Worm (Caenorhabditis elegans) whole organism, midembryonic: Measurements from ENCODE around the gene srv-22.
A peak's percentile ranks its signal among the peaks of the same experiment; 100 is the strongest.

Experiments
- T22C8.4 ChIP-seq: fragments of 200-800 bp; sonication (Bioruptor generic); IDR thresholded peaks from 2 replicates; pipeline ENCODE4 v1.3.6; 2022; ENCODE audit warnings: missing genetic modification characterization, missing compliant biosample characterization
- cog-1 ChIP-seq: sonication (generic microtip); optimal IDR thresholded peaks from 2 replicates; lab custom pipeline; 2016; ENCODE audit warnings: missing genetic modification characterization, missing compliant biosample characterization
- flt-1 ChIP-seq: fragments of 200-800 bp; sonication (Bioruptor generic); IDR thresholded peaks from 2 replicates; pipeline ENCODE4 v1.3.6; 2022; ENCODE audit warnings: missing genetic modification characterization, missing compliant biosample characterization
- klf-2 ChIP-seq: fragments of 200-800 bp; sonication (Bioruptor generic); conservative IDR thresholded peaks from 2 replicates; pipeline ENCODE4 v1.3.6; 2022; ENCODE audit warnings: missing genetic modification reagents, missing genetic modification characterization, missing compliant biosample characterization
- med-1 ChIP-seq: sonication (generic microtip); optimal IDR thresholded peaks from 2 replicates; lab custom pipeline; 2017; ENCODE audit warnings: missing genetic modification characterization, mild to moderate bottlenecking, missing compliant biosample characterization, antibody characterized with exemption, missing genetic modification reagents; ENCODE audit not compliant: insufficient read depth
- ref-1 ChIP-seq: fragments of 200-800 bp; sonication (Bioruptor generic); conservative IDR thresholded peaks from 2 replicates; pipeline ENCODE4 v1.3.6; 2022; ENCODE audit warnings: missing genetic modification reagents, missing genetic modification characterization, missing compliant biosample characterization
- tab-1 ChIP-seq: fragments of 200-800 bp; sonication (Bioruptor generic); IDR thresholded peaks from 2 replicates; pipeline ENCODE4 v1.3.6; 2022; ENCODE audit warnings: missing genetic modification characterization, missing compliant biosample characterization
- ztf-23 ChIP-seq: fragments of 200-800 bp; sonication (Bioruptor generic); IDR thresholded peaks from 2 replicates; pipeline ENCODE4 v1.3.6; 2022; ENCODE audit warnings: missing genetic modification reagents, missing genetic modification characterization, missing compliant biosample characterization
- ztf-29 ChIP-seq: fragments of 200-800 bp; sonication (Bioruptor generic); IDR thresholded peaks from 2 replicates; pipeline ENCODE4 v1.3.6; 2022; ENCODE audit warnings: missing genetic modification reagents, missing genetic modification characterization, missing compliant biosample characterization

srv-22 gene

ce11 chrIV:5879853-5880252 lies at the start of gene srv-22:
srv-22 (minus strand) TSS chrIV:5879953.
- TF ChIP-seq med-1 (no peak), tab-1 (GFP tag; lab: Robert Waterston, UW) (no peak), klf-2 (GFP tag; lab: Robert Waterston, UW) (no peak), ref-1 (no peak), ztf-23 (no peak), flt-1 (no peak), ztf-29 (GFP tag; lab: Robert Waterston, UW) (no peak)

- no peak for TF ChIP-seq flt-1
- TF ChIP-seq tab-1 (GFP tag; lab: Robert Waterston, UW) = no peak
- no peak for TF ChIP-seq ztf-23
- no peak for TF ChIP-seq med-1
These were observed 49.2 kb upstream of the srv-22 start for ce11 chrIV:5928957-5929356.

ce11 chrIV:5927805-5928204 lies 48.1 kb upstream of the srv-22 start:
- TF ChIP-seq med-1 (no peak), tab-1 (GFP tag; lab: Robert Waterston, UW) (no peak), ref-1 (no peak), ztf-29 (GFP tag; lab: Robert Waterston, UW) (no peak), cog-1 (tag; lab: Kevin White, UChicago) (no peak), T22C8.4 (GFP tag; lab: Robert Waterston, UW) (no peak), flt-1 (no peak), klf-2 (GFP tag; lab: Robert Waterston, UW) (no peak), ztf-23 (no peak)

ce11 chrIV:5926643-5927042 lies 46.9 kb upstream of the srv-22 start:
- TF ChIP-seq ztf-23 (no peak), med-1 (no peak), cog-1 (tag; lab: Kevin White, UChicago) (peak; percentile 20)

ce11 chrIV:5924241-5924640 lies 44.5 kb upstream of the srv-22 start:
- TF ChIP-seq flt-1 = no peak
- no peak for TF ChIP-seq T22C8.4 (GFP tag; lab: Robert Waterston, UW)
- TF ChIP-seq ref-1 = no peak
- TF ChIP-seq ztf-23 = no peak
- TF ChIP-seq ztf-29 (GFP tag; lab: Robert Waterston, UW) = no peak
- no peak for TF ChIP-seq med-1
- TF ChIP-seq klf-2 (GFP tag; lab: Robert Waterston, UW) = no peak
- TF ChIP-seq cog-1 (tag; lab: Kevin White, UChicago) = no peak

ce11 chrIV:5923112-5923511 lies 43.4 kb upstream of the srv-22 start:
- TF ChIP-seq flt-1 (no peak), T22C8.4 (GFP tag; lab: Robert Waterston, UW) (no peak), ztf-29 (GFP tag; lab: Robert Waterston, UW) (no peak), ztf-23 (no peak), ref-1 (no peak), med-1 (no peak), tab-1 (GFP tag; lab: Robert Waterston, UW) (no peak), cog-1 (tag; lab: Kevin White, UChicago) (no peak), klf-2 (GFP tag; lab: Robert Waterston, UW) (no peak)

ce11 chrIV:5917026-5917425 lies 37.3 kb upstream of the srv-22 start, which contains the start of gene dhhc-13:
dhhc-13 (plus strand) TSS chrIV:5917326.
- TF ChIP-seq flt-1 (no peak), tab-1 (GFP tag; lab: Robert Waterston, UW) (no peak), cog-1 (tag; lab: Kevin White, UChicago) (no peak)

ce11 chrIV:5915152-5915551 lies 35.4 kb upstream of the srv-22 start:
- no peak for TF ChIP-seq ztf-29 (GFP tag; lab: Robert Waterston, UW)
- TF ChIP-seq cog-1 (tag; lab: Kevin White, UChicago) = no peak
- TF ChIP-seq klf-2 (GFP tag; lab: Robert Waterston, UW) = no peak
- no peak for TF ChIP-seq T22C8.4 (GFP tag; lab: Robert Waterston, UW)
- no peak for TF ChIP-seq ref-1
- no peak for TF ChIP-seq ztf-23
- no peak for TF ChIP-seq tab-1 (GFP tag; lab: Robert Waterston, UW)

ce11 chrIV:5903305-5903778 lies 23.6 kb upstream of the srv-22 start, which contains the start of gene H04M03.12:
H04M03.12 (minus strand) TSS chrIV:5903355.
- no peak for TF ChIP-seq ztf-23
- no peak for TF ChIP-seq ztf-29 (GFP tag; lab: Robert Waterston, UW)
- TF ChIP-seq med-1 = no peak
- no peak for TF ChIP-seq flt-1
- TF ChIP-seq cog-1 (tag; lab: Kevin White, UChicago) = no peak
- TF ChIP-seq klf-2 (GFP tag; lab: Robert Waterston, UW) = no peak
- no peak for TF ChIP-seq ref-1
- no peak for TF ChIP-seq tab-1 (GFP tag; lab: Robert Waterston, UW)
- no peak for TF ChIP-seq T22C8.4 (GFP tag; lab: Robert Waterston, UW)

- TF ChIP-seq cog-1 (tag; lab: Kevin White, UChicago) (no peak), ztf-23 (no peak), T22C8.4 (GFP tag; lab: Robert Waterston, UW) (no peak)
These were observed 23.0 kb upstream of the srv-22 start for ce11 chrIV:5902730-5903129.

ce11 chrIV:5896341-5896740 lies 16.6 kb upstream of the srv-22 start, which contains the start of gene pck-3:
pck-3 (plus strand) TSS chrIV:5896641.
- TF ChIP-seq med-1 (no peak), cog-1 (tag; lab: Kevin White, UChicago) (no peak), klf-2 (GFP tag; lab: Robert Waterston, UW) (no peak), T22C8.4 (GFP tag; lab: Robert Waterston, UW) (no peak), ref-1 (no peak), ztf-29 (GFP tag; lab: Robert Waterston, UW) (no peak)
